Fruit fly (Drosophila melanogaster) whole organism, prepupa: ENCODE data around the gene CG10638.
A peak's percentile ranks its signal among the peaks of the same experiment; 100 is the strongest.

Source experiments
- CG10631 ChIP-seq: fragments of 200-800 bp; sonication (Bioruptor generic); optimal IDR thresholded peaks from 2 replicates; lab custom pipeline; 2016; ENCODE audit warnings: missing biosample characterization, missing genetic modification characterization
- CG11294 ChIP-seq: fragments of 200-800 bp; sonication (Bioruptor generic); IDR thresholded peaks from 2 replicates; pipeline ENCODE4 v1.3.6; 2022; ENCODE audit warnings: missing biosample characterization, missing genetic modification characterization
- CG15336 ChIP-seq: fragments of 200-800 bp; sonication (Bioruptor generic); IDR thresholded peaks from 2 replicates; pipeline ENCODE4 v1.3.6; 2022; ENCODE audit warnings: missing biosample characterization, missing genetic modification characterization
- CG1621 ChIP-seq: fragments of 200-800 bp; sonication (Bioruptor generic); optimal IDR thresholded peaks from 3 replicates; lab custom pipeline; 2018; ENCODE audit warnings: missing biosample characterization, mild to moderate bottlenecking, missing genetic modification characterization
- CG16779 ChIP-seq: fragments of 200-800 bp; sonication (Bioruptor generic); optimal IDR thresholded peaks from 3 replicates; lab custom pipeline; 2017; ENCODE audit warnings: missing biosample characterization, mild to moderate bottlenecking, missing genetic modification characterization
- CG3032 ChIP-seq: fragments of 200-800 bp; optimal IDR thresholded peaks from 2 replicates; lab custom pipeline; 2019; ENCODE audit warnings: missing biosample characterization, mild to moderate bottlenecking, missing genetic modification characterization, moderate library complexity
- CG31627 ChIP-seq: fragments of 200-800 bp; sonication (Bioruptor generic); optimal IDR thresholded peaks from 3 replicates; lab custom pipeline; 2016; ENCODE audit warnings: missing biosample characterization, missing genetic modification characterization
- CG32006 ChIP-seq: fragments of 200-800 bp; sonication (Bioruptor generic); optimal IDR thresholded peaks from 3 replicates; lab custom pipeline; 2017; ENCODE audit warnings: missing biosample characterization, mild to moderate bottlenecking, missing genetic modification characterization
- CG3919 ChIP-seq: fragments of 200-800 bp; sonication (Bioruptor generic); optimal IDR thresholded peaks from 3 replicates; lab custom pipeline; 2016; ENCODE audit warnings: missing biosample characterization, missing genetic modification characterization
- CG4318 ChIP-seq: fragments of 200-800 bp; sonication (Bioruptor generic); optimal IDR thresholded peaks from 3 replicates; lab custom pipeline; 2017; ENCODE audit warnings: missing biosample characterization, mild to moderate bottlenecking, missing genetic modification characterization
- CG6163 ChIP-seq: fragments of 200-800 bp; sonication (Bioruptor generic); IDR thresholded peaks from 3 replicates; pipeline ENCODE4 v1.3.6; 2022; ENCODE audit warnings: missing biosample characterization, missing genetic modification characterization
- CG6276 ChIP-seq: fragments of 200-800 bp; sonication (Bioruptor generic); optimal IDR thresholded peaks from 2 replicates; lab custom pipeline; 2017; ENCODE audit warnings: missing biosample characterization, mild to moderate bottlenecking, missing genetic modification characterization
- CG6792 ChIP-seq: fragments of 200-800 bp; sonication (Bioruptor generic); optimal IDR thresholded peaks from 3 replicates; lab custom pipeline; 2016; ENCODE audit warnings: missing biosample characterization, missing genetic modification characterization
- CG6808 ChIP-seq: fragments of 200-800 bp; sonication (Bioruptor generic); optimal IDR thresholded peaks from 3 replicates; lab custom pipeline; 2017; ENCODE audit warnings: missing biosample characterization, missing genetic modification characterization, mild to moderate bottlenecking, moderate library complexity, missing genetic modification reagents
- CG6854 ChIP-seq: fragments of 200-800 bp; sonication (Bioruptor generic); optimal IDR thresholded peaks from 2 replicates; lab custom pipeline; 2017; ENCODE audit warnings: missing biosample characterization, mild to moderate bottlenecking, missing genetic modification characterization
- CG7368 ChIP-seq: fragments of 200-800 bp; sonication (Bioruptor generic); optimal IDR thresholded peaks from 3 replicates; lab custom pipeline; 2016; ENCODE audit warnings: missing biosample characterization, missing genetic modification characterization
- CG8119 ChIP-seq: fragments of 200-800 bp; sonication (Bioruptor generic); IDR thresholded peaks from 3 replicates; pipeline ENCODE4 v1.3.6; 2022; ENCODE audit warnings: missing biosample characterization, missing genetic modification characterization
- CG8319 ChIP-seq: fragments of 200-800 bp; sonication (Bioruptor generic); optimal IDR thresholded peaks from 3 replicates; lab custom pipeline; 2016; ENCODE audit warnings: missing biosample characterization, missing genetic modification characterization
- CG8632 ChIP-seq: fragments of 200-800 bp; sonication (Bioruptor generic); optimal IDR thresholded peaks from 3 replicates; lab custom pipeline; 2016; ENCODE audit warnings: missing biosample characterization, missing genetic modification characterization
- CG9139 ChIP-seq: fragments of 200-800 bp; sonication (Bioruptor generic); optimal IDR thresholded peaks from 3 replicates; lab custom pipeline; 2017; ENCODE audit warnings: missing biosample characterization, mild to moderate bottlenecking, missing genetic modification characterization
- Eip75B ChIP-seq: fragments of 200-800 bp; sonication (Bioruptor generic); optimal IDR thresholded peaks from 3 replicates; lab custom pipeline; 2016; ENCODE audit warnings: missing biosample characterization, missing genetic modification characterization
- Eip78C ChIP-seq: fragments of 200-800 bp; sonication (Bioruptor generic); peaks from one replicate; lab custom pipeline; 2016; ENCODE audit warnings: missing biosample characterization, missing genetic modification characterization
- Eip93F ChIP-seq: fragments of 200-800 bp; sonication (Bioruptor generic); optimal IDR thresholded peaks from 2 replicates; lab custom pipeline; 2016; ENCODE audit warnings: missing biosample characterization, mild to moderate bottlenecking, missing genetic modification characterization
- Gug ChIP-seq: fragments of 200-800 bp; sonication (Bioruptor generic); IDR thresholded peaks from 2 replicates; pipeline ENCODE4 v1.3.6; 2022; ENCODE audit warnings: missing biosample characterization, missing genetic modification characterization
- Hr39 ChIP-seq: fragments of 200-800 bp; sonication (Bioruptor generic); optimal IDR thresholded peaks from 2 replicates; lab custom pipeline; 2016; ENCODE audit warnings: missing biosample characterization, missing genetic modification characterization
- Hr4 ChIP-seq: fragments of 200-800 bp; sonication (Bioruptor generic); optimal IDR thresholded peaks from 3 replicates; lab custom pipeline; 2016; ENCODE audit warnings: missing biosample characterization, missing genetic modification characterization
- Lpt ChIP-seq: fragments of 200-800 bp; sonication (Bioruptor generic); optimal IDR thresholded peaks from 3 replicates; lab custom pipeline; 2016; ENCODE audit warnings: missing biosample characterization, missing genetic modification characterization
- Met ChIP-seq: fragments of 200-800 bp; sonication (Bioruptor generic); optimal IDR thresholded peaks from 3 replicates; lab custom pipeline; 2016; ENCODE audit warnings: missing biosample characterization, missing genetic modification characterization
- OdsH ChIP-seq: fragments of 200-800 bp; sonication (Bioruptor generic); optimal IDR thresholded peaks from 3 replicates; lab custom pipeline; 2016; ENCODE audit warnings: missing biosample characterization, missing genetic modification characterization
- Smox ChIP-seq: fragments of 200-800 bp; sonication (Bioruptor generic); optimal IDR thresholded peaks from 3 replicates; lab custom pipeline; 2016; ENCODE audit warnings: missing biosample characterization, missing genetic modification characterization
- Sox102F ChIP-seq: fragments of 200-800 bp; sonication (Bioruptor generic); optimal IDR thresholded peaks from 2 replicates; lab custom pipeline; 2016; ENCODE audit warnings: missing biosample characterization, mild to moderate bottlenecking, missing genetic modification characterization
- Sox14 ChIP-seq: fragments of 200-800 bp; sonication (Bioruptor generic); optimal IDR thresholded peaks from 3 replicates; lab custom pipeline; 2016; ENCODE audit warnings: missing biosample characterization, missing genetic modification characterization
- Sox15 ChIP-seq: fragments of 200-800 bp; sonication (Bioruptor generic); optimal IDR thresholded peaks from 3 replicates; lab custom pipeline; 2016; ENCODE audit warnings: missing biosample characterization, missing genetic modification characterization
- achi ChIP-seq: fragments of 200-800 bp; sonication (Bioruptor generic); optimal IDR thresholded peaks from 3 replicates; lab custom pipeline; 2016; ENCODE audit warnings: missing biosample characterization, missing genetic modification characterization
- acj6 ChIP-seq: fragments of 200-800 bp; sonication (Bioruptor generic); optimal IDR thresholded peaks from 3 replicates; lab custom pipeline; 2016; ENCODE audit warnings: missing biosample characterization, missing genetic modification characterization
- cyc ChIP-seq: fragments of 200-800 bp; sonication (Bioruptor generic); optimal IDR thresholded peaks from 3 replicates; lab custom pipeline; 2016; ENCODE audit warnings: missing biosample characterization, missing genetic modification characterization
- dac ChIP-seq: fragments of 200-800 bp; sonication (Bioruptor generic); optimal IDR thresholded peaks from 2 replicates; lab custom pipeline; 2017; ENCODE audit warnings: missing biosample characterization, mild to moderate bottlenecking, missing genetic modification characterization
- dsx ChIP-seq: fragments of 200-800 bp; optimal IDR thresholded peaks from 3 replicates; lab custom pipeline; 2019; ENCODE audit warnings: missing biosample characterization, mild to moderate bottlenecking, missing genetic modification characterization, moderate library complexity; ENCODE audit not compliant: poor library complexity, severe bottlenecking
- esn ChIP-seq: fragments of 200-800 bp; sonication (Bioruptor generic); optimal IDR thresholded peaks from 2 replicates; lab custom pipeline; 2016; ENCODE audit warnings: missing biosample characterization, mild to moderate bottlenecking, missing genetic modification characterization, moderate library complexity
- fd59A ChIP-seq: fragments of 200-800 bp; sonication (Bioruptor generic); optimal IDR thresholded peaks from 2 replicates; lab custom pipeline; 2017; ENCODE audit warnings: missing biosample characterization, mild to moderate bottlenecking, missing genetic modification characterization, missing genetic modification reagents
- fd85E ChIP-seq: fragments of 200-800 bp; sonication (Bioruptor generic); optimal IDR thresholded peaks from 3 replicates; lab custom pipeline; 2016; ENCODE audit warnings: missing biosample characterization, missing genetic modification characterization
- lz ChIP-seq: fragments of 200-800 bp; sonication (Bioruptor generic); optimal IDR thresholded peaks from 3 replicates; lab custom pipeline; 2016; ENCODE audit warnings: missing biosample characterization, missing genetic modification characterization
- pdm3 ChIP-seq: fragments of 200-800 bp; sonication (Bioruptor generic); optimal IDR thresholded peaks from 3 replicates; lab custom pipeline; 2016; ENCODE audit warnings: missing biosample characterization, missing genetic modification characterization
- salr ChIP-seq, 2 experiments: fragments of 200-800 bp; sonication (Bioruptor generic); optimal IDR thresholded peaks; 3 replicates each; lab custom pipeline; 2016 to 2018; ENCODE audit warnings: missing biosample characterization in 2 of 2, missing genetic modification characterization in 2 of 2, mild to moderate bottlenecking in 1 of 2
- spab ChIP-seq: fragments of 200-800 bp; sonication (Bioruptor generic); optimal IDR thresholded peaks from 2 replicates; lab custom pipeline; 2017; ENCODE audit warnings: missing biosample characterization, mild to moderate bottlenecking, missing genetic modification characterization, missing genetic modification reagents
- ss ChIP-seq, 2 experiments: fragments of 200-800 bp; sonication (Bioruptor generic); optimal IDR thresholded peaks; 2 replicates in 1 of 2; 3 replicates in 1 of 2; lab custom pipeline; 2017 to 2018; ENCODE audit warnings: mild to moderate bottlenecking in 2 of 2, missing biosample characterization in 2 of 2, missing genetic modification characterization in 2 of 2, moderate library complexity in 1 of 2
- svp ChIP-seq: fragments of 200-800 bp; sonication (Bioruptor generic); peaks from one replicate; lab custom pipeline; 2016; ENCODE audit warnings: missing biosample characterization, missing genetic modification characterization
- vri ChIP-seq: fragments of 200-800 bp; sonication (Bioruptor generic); optimal IDR thresholded peaks from 3 replicates; lab custom pipeline; 2016; ENCODE audit warnings: missing biosample characterization, mild to moderate bottlenecking, missing genetic modification characterization

CG10638 gene

DNA sequence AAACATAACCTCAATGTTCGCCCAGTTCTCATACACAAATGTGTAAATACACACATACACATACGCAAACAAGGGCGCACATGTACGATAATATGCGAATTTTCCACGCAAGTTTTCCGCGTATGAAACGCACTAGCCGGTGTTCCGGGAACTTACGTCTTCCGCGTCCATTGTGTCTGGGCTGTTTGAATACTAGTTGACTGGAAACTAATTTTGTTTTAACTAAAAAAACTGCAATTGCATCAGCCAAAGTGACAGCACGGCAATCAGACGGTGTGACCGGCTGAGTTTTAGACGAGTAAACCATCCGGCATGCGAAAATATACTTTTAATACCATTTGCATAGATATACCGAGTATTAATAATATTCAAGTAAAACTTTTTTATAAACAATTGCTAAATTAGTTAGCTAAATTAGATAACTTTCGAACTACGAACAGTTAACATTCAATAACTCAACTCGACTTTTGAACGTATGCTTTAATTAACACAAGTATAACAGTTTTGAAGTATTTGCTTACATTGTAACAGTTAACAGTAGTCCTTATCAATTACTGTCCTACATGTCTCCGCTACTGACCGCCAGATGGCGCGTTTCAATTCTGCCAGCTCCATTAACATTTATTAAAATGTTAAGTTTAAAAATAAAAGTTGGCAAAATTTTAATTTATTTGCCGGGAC, 25.5 kb upstream of the CG10638 start, which contains the start of gene eIF2beta (continued):
- no peak for TF ChIP-seq CG6163 (GFP tag; lab: Robert Waterston, UW)
- TF ChIP-seq OdsH (GFP tag; lab: Kevin White, UChicago), result peak; percentile 41
- peak; percentile 71 for TF ChIP-seq esn
- peak; percentile 48 for TF ChIP-seq acj6 (GFP tag; lab: Kevin White, UChicago)
- TF ChIP-seq salr (GFP tag; optimal IDR thresholded peaks at IDR 0.05; lab: Kevin White, UChicago), result no peak
- peak; percentile 81 for TF ChIP-seq CG3919
- peak; percentile 37 for TF ChIP-seq CG6854 (GFP tag; lab: Kevin White, UChicago)
- peak; percentile 45 for TF ChIP-seq Smox (GFP tag; lab: Kevin White, UChicago)
- no peak for TF ChIP-seq Eip93F (GFP tag; lab: Kevin White, UChicago)
- no peak for TF ChIP-seq CG16779 (tag; lab: Kevin White, UChicago)
- TF ChIP-seq Sox102F (GFP tag; lab: Kevin White, UChicago), result peak; percentile 75
- peak; percentile 52 for TF ChIP-seq Eip78C (GFP tag; lab: Kevin White, UChicago)
- TF ChIP-seq CG8632 (GFP tag; lab: Kevin White, UChicago), result peak; percentile 15
- no peak for TF ChIP-seq Sox15 (GFP tag; lab: Kevin White, UChicago)
- TF ChIP-seq dac (GFP tag; lab: Kevin White, UChicago), result no peak

DNA sequence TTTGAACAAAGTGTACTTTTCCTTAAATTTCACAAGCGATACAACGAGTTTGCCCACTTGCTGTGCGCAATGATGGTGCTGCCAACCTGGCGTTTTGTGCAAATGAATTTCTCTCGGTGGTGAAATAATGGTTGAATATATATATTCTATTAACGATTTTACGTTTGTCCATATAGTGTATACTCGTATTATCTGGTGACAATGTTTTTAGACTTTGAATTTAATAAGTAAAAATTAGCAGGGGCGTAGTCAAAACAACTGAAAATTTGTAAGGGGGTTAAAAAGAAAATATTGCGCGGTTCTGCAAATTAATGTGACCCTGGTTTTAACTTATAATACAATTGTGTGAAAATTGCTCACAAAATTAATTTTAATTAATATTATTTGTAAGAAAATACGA, 22.8 kb upstream of the CG10638 start, which contains the start of the genes ver and Gcn5:
Gene ver (plus strand): TSS at position 47 of the 400 bp plus-strand sequence.
Gene Gcn5 (minus strand): TSS at position 74 of the 400 bp plus-strand sequence.
- TF ChIP-seq CG31627 (GFP tag; lab: Kevin White, UChicago) (peak; percentile 97), svp (GFP tag; lab: Kevin White, UChicago) (peak; percentile 99), CG6163 (GFP tag; lab: Robert Waterston, UW) (peak; percentile 98), fd59A (GFP tag; lab: Kevin White, UChicago) (peak; percentile 87), CG11294 (peak; percentile 95), CG32006 (GFP tag; lab: Kevin White, UChicago) (peak; percentile 97), Hr39 (peak; percentile 97), CG6792 (GFP tag; lab: Kevin White, UChicago) (peak; percentile 94), CG9139 (peak; percentile 82), spab (GFP tag; lab: Kevin White, UChicago) (peak; percentile 89), Sox14 (peak; percentile 98), CG3032 (tag; lab: Kevin White, UChicago) (peak; percentile 94), CG8319 (GFP tag; lab: Kevin White, UChicago) (peak; percentile 95), CG8119 (GFP tag; lab: Robert Waterston, UW) (peak; percentile 96), pdm3 (GFP tag; lab: Kevin White, UChicago) (peak; percentile 98), esn (peak; percentile 98), lz (GFP tag; lab: Kevin White, UChicago) (peak; percentile 98), CG4318 (peak; percentile 94), CG6854 (GFP tag; lab: Kevin White, UChicago) (peak; percentile 93), salr (GFP tag; optimal IDR thresholded peaks at IDR 0.05; lab: Kevin White, UChicago) (peak; percentile 91 to 95), ss (GFP tag; optimal IDR thresholded peaks at IDR 0.05; lab: Kevin White, UChicago) (peak; percentile 92), Eip75B (GFP tag; lab: Kevin White, UChicago) (peak; percentile 96), CG15336 (peak; percentile 97), Gug (GFP tag; lab: Robert Waterston, UW) (peak; percentile 96), CG1621 (tag; lab: Kevin White, UChicago) (peak; percentile 88), Smox (GFP tag; lab: Kevin White, UChicago) (peak; percentile 97), CG6808 (peak; percentile 91), Hr4 (GFP tag; lab: Kevin White, UChicago) (peak; percentile 97), CG6276 (GFP tag; lab: Kevin White, UChicago) (peak; percentile 96), dsx (GFP tag; lab: Kevin White, UChicago) (peak; percentile 90), fd85E (GFP tag; lab: Kevin White, UChicago) (peak; percentile 72), Lpt (GFP tag; lab: Kevin White, UChicago) (peak; percentile 95), CG10631 (GFP tag; lab: Kevin White, UChicago) (peak; percentile 96), cyc (GFP tag; lab: Kevin White, UChicago) (peak; percentile 97), achi (GFP tag; lab: Kevin White, UChicago) (peak; percentile 97), vri (peak; percentile 98), CG7368 (GFP tag; lab: Kevin White, UChicago) (peak; percentile 89), acj6 (GFP tag; lab: Kevin White, UChicago) (peak; percentile 98), Met (peak; percentile 97)
